Fruit fly (Drosophila melanogaster): Measurements from ENCODE around the gene CG31248.

The CG31248 gene

dm6 chr3R:7111206-7111858, 17.8 kb upstream of the CG31248 start:
- TF ChIP-seq Abd-B (GFP tag; optimal IDR thresholded peaks at IDR 0.05) (no peak), Mio (GFP tag; optimal IDR thresholded peaks at IDR 0.05) (no peak), Dif (GFP tag; optimal IDR thresholded peaks at IDR 0.05; ENCODE audit: partially characterized antibody) (no peak), woc (GFP tag; optimal IDR thresholded peaks at IDR 0.05) (no peak), Sp1 (GFP tag; optimal IDR thresholded peaks at IDR 0.05) (no peak), Myc (optimal IDR thresholded peaks at IDR 0.05) (no peak), ey (GFP tag; optimal IDR thresholded peaks at IDR 0.05) (no peak), sv (GFP tag; optimal IDR thresholded peaks at IDR 0.05) (no peak), dl (GFP tag; optimal IDR thresholded peaks at IDR 0.05; ENCODE audit: insufficient read depth in 1 of 2, partially characterized antibody in 2 of 2) (no peak), fru (GFP tag; optimal IDR thresholded peaks at IDR 0.05) (no peak)

- TF ChIP-seq CG9705 (GFP tag; optimal IDR thresholded peaks at IDR 0.05) (no peak), GATAd (GFP tag; optimal IDR thresholded peaks at IDR 0.05) (no peak)
Observed at dm6 chr3R:7112977-7113376, 16.1 kb upstream of the CG31248 start.

dm6 chr3R:7116511-7116910, 12.6 kb upstream of the CG31248 start:
- TF ChIP-seq Rel (GFP tag; optimal IDR thresholded peaks at IDR 0.05) (no peak), Rel (tag; optimal IDR thresholded peaks at IDR 0.05) (no peak), ey (GFP tag; optimal IDR thresholded peaks at IDR 0.05) (no peak), usp (GFP tag; optimal IDR thresholded peaks at IDR 0.05) (no peak), CG32264 (GFP tag; optimal IDR thresholded peaks at IDR 0.05) (no peak), fru (GFP tag; optimal IDR thresholded peaks at IDR 0.05) (no peak), jim (GFP tag; optimal IDR thresholded peaks at IDR 0.05) (no peak), Jra (GFP tag; optimal IDR thresholded peaks at IDR 0.05) (no peak), woc (GFP tag; optimal IDR thresholded peaks at IDR 0.05) (no peak), N (GFP tag; optimal IDR thresholded peaks at IDR 0.05) (no peak), CrebA (GFP tag; optimal IDR thresholded peaks at IDR 0.05; ENCODE audit: borderline replicate concordance) (no peak)

- TF ChIP-seq tai (GFP tag; optimal IDR thresholded peaks at IDR 0.05) = no peak
- TF ChIP-seq Hr78 (GFP tag; optimal IDR thresholded peaks at IDR 0.05) = no peak
- TF ChIP-seq brk (GFP tag; optimal IDR thresholded peaks at IDR 0.05) = no peak
- TF ChIP-seq sv (GFP tag; optimal IDR thresholded peaks at IDR 0.05) = no peak
- no peak for TF ChIP-seq jim (GFP tag; optimal IDR thresholded peaks at IDR 0.05)
- no peak for TF ChIP-seq Mio (GFP tag; optimal IDR thresholded peaks at IDR 0.05)
- TF ChIP-seq ey (GFP tag; optimal IDR thresholded peaks at IDR 0.05) = no peak
- TF ChIP-seq lola (GFP tag; optimal IDR thresholded peaks at IDR 0.05) = no peak
- no peak for TF ChIP-seq foxo (GFP tag; optimal IDR thresholded peaks at IDR 0.05)
- no peak for TF ChIP-seq Hr83 (GFP tag; optimal IDR thresholded peaks at IDR 0.05; ENCODE audit: poor library complexity, severe bottlenecking)
- TF ChIP-seq Rel (GFP tag; optimal IDR thresholded peaks at IDR 0.05) = no peak
- TF ChIP-seq Rel (tag; optimal IDR thresholded peaks at IDR 0.05) = no peak
- TF ChIP-seq br (GFP tag; optimal IDR thresholded peaks at IDR 0.05) = no peak
- no peak for TF ChIP-seq usp (GFP tag; optimal IDR thresholded peaks at IDR 0.05)
- TF ChIP-seq OdsH (GFP tag; optimal IDR thresholded peaks at IDR 0.05) = no peak
- TF ChIP-seq Dif (GFP tag; optimal IDR thresholded peaks at IDR 0.05; ENCODE audit: partially characterized antibody) = no peak
- no peak for TF ChIP-seq Sp1 (GFP tag; optimal IDR thresholded peaks at IDR 0.05)
- TF ChIP-seq CrebA (GFP tag; optimal IDR thresholded peaks at IDR 0.05; ENCODE audit: borderline replicate concordance) = no peak
- no peak for TF ChIP-seq dmrt93B (GFP tag; optimal IDR thresholded peaks at IDR 0.05)
- TF ChIP-seq N (GFP tag; optimal IDR thresholded peaks at IDR 0.05) = no peak
Observed at dm6 chr3R:7117590-7117989, 11.5 kb upstream of the CG31248 start, which contains the start of gene Mlp84B. Gene Mlp84B, minus strand, starts transcription at chr3R:7117732.

- TF ChIP-seq sage (GFP tag; optimal IDR thresholded peaks at IDR 0.05) (no peak), dl (GFP tag; optimal IDR thresholded peaks at IDR 0.05; ENCODE audit: insufficient read depth in 1 of 2, partially characterized antibody in 2 of 2) (peak in 1 of 2 experiments; percentile 66)
Observed at dm6 chr3R:7122172-7123072, 6.7 kb upstream of the CG31248 start.

All from whole organism, wandering third instar larva.